Worm (Caenorhabditis elegans): Measurements from ENCODE around the gene dos-2.

DNA sequence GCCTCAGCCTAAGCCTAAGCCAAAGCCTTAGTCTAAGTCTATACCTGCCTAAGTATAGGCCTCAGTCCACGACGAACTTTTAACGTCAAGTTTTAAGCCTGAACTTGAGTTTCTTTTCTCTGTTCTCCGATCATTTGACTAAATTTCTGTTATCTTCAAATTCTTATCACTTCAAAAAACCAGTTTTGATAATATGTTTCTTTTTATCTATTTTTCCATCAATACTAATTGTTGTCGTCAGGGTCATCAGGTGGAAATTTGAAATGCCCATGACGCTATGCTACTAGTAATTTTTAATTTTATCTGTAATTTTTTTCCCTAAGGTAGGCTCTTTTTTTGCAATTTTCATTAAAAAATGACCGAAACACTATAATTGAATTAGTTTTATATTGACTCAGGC is 35.5 kb downstream of the dos-2 start:
- TF ChIP-seq nhr-76 (tag; optimal IDR thresholded peaks at IDR 0.05) (no peak), ces-1 (GFP tag; optimal IDR thresholded peaks at IDR 0.05) (no peak), F44E2.7 (GFP tag; IDR thresholded peaks at IDR 0.05) (no peak), zag-1 (tag; optimal IDR thresholded peaks at IDR 0.05) (no peak), nhr-11 (tag; optimal IDR thresholded peaks at IDR 0.05) (no peak), lsy-2 (tag; optimal IDR thresholded peaks at IDR 0.05) (no peak), nhr-10 (tag; optimal IDR thresholded peaks at IDR 0.05) (no peak), nhr-77 (tag; optimal IDR thresholded peaks at IDR 0.05) (no peak), jun-1 (tag; optimal IDR thresholded peaks at IDR 0.05) (no peak), lin-39 (tag; optimal IDR thresholded peaks at IDR 0.05) (no peak), fos-1 (tag; optimal IDR thresholded peaks at IDR 0.05) (no peak), unc-62 (GFP tag; optimal IDR thresholded peaks at IDR 0.05 in 1 of 2) (no peak), unc-62 (tag; optimal IDR thresholded peaks at IDR 0.05) (no peak), ceh-82 (tag; optimal IDR thresholded peaks at IDR 0.05) (no peak), zfp-3 (GFP tag; conservative IDR thresholded peaks at IDR 0.05) (no peak)
